Worm (Caenorhabditis elegans): ENCODE data around the gene C03G6.17.

Gene C03G6.17

ce11 chrV:7399202-7399601 is 18.3 kb upstream of the C03G6.17 start, which contains the start of gene gst-41:
gst-41 (minus strand) TSS chrV:7399302.
- no peak for TF ChIP-seq mep-1 (tag; optimal IDR thresholded peaks at IDR 0.05)
- TF ChIP-seq lin-29 (GFP tag; IDR thresholded peaks at IDR 0.05): no peak
- no peak for TF ChIP-seq lin-38 (GFP tag; IDR thresholded peaks at IDR 0.05)
- TF ChIP-seq vab-7 (GFP tag; IDR thresholded peaks at IDR 0.05): no peak
- no peak for TF ChIP-seq D1046.2 (GFP tag; IDR thresholded peaks at IDR 0.05)
- TF ChIP-seq hif-1 (tag; optimal IDR thresholded peaks at IDR 0.05): no peak

ce11 chrV:7395359-7395758 is 14.5 kb upstream of the C03G6.17 start, which contains the start of gene srx-9:
srx-9 (minus strand) TSS chrV:7395459.
- TF ChIP-seq nhr-10 (tag; optimal IDR thresholded peaks at IDR 0.05) (no peak), unc-62 (GFP tag; optimal IDR thresholded peaks at IDR 0.05 in 1 of 2) (peak in 1 of 2 experiments; percentile 2), unc-62 (tag; optimal IDR thresholded peaks at IDR 0.05) (no peak)

- no peak for TF ChIP-seq D1046.2 (GFP tag; IDR thresholded peaks at IDR 0.05)
- no peak for TF ChIP-seq ztf-7 (tag; optimal IDR thresholded peaks at IDR 0.05)
- TF ChIP-seq dve-1 (tag; optimal IDR thresholded peaks at IDR 0.05; ENCODE audit: insufficient read depth): peak; percentile 24
- no peak for TF ChIP-seq ceh-32 (tag; optimal IDR thresholded peaks at IDR 0.05; ENCODE audit: poor library complexity)
- no peak for TF ChIP-seq hlh-11 (tag; optimal IDR thresholded peaks at IDR 0.05)
- no peak for TF ChIP-seq php-3 (GFP tag; IDR thresholded peaks at IDR 0.05)
- no peak for TF ChIP-seq set-16 (GFP tag; IDR thresholded peaks at IDR 0.05)
- no peak for TF ChIP-seq dpl-1 (GFP tag; optimal IDR thresholded peaks at IDR 0.05)
- no peak for TF ChIP-seq cey-2 (tag; optimal IDR thresholded peaks at IDR 0.05; ENCODE audit: borderline replicate concordance, insufficient read depth)
- TF ChIP-seq mdl-1 (tag; optimal IDR thresholded peaks at IDR 0.05): no peak
- TF ChIP-seq fkh-10 (GFP tag; optimal IDR thresholded peaks at IDR 0.05): no peak
- no peak for TF ChIP-seq T20F7.1 (GFP tag; optimal IDR thresholded peaks at IDR 0.05)
- TF ChIP-seq pqm-1 (tag; optimal IDR thresholded peaks at IDR 0.05): peak; percentile 77
- TF ChIP-seq daf-16 (GFP tag; optimal IDR thresholded peaks at IDR 0.05): no peak
- peak; percentile 59 for TF ChIP-seq daf-16 (tag; optimal IDR thresholded peaks at IDR 0.05)
- no peak for TF ChIP-seq daf-12 (tag; optimal IDR thresholded peaks at IDR 0.05)
- TF ChIP-seq zfp-3 (GFP tag; conservative IDR thresholded peaks at IDR 0.05): no peak
- no peak for TF ChIP-seq spr-3 (GFP tag; optimal IDR thresholded peaks at IDR 0.05)
- TF ChIP-seq nhr-28 (tag; optimal IDR thresholded peaks at IDR 0.05): peak; percentile 26
- no peak for TF ChIP-seq rbr-2 (tag; optimal IDR thresholded peaks at IDR 0.05)
Observed at ce11 chrV:7391933-7392332, 11.0 kb upstream of the C03G6.17 start, which contains the start of gene fbxa-105. fbxa-105 (minus strand) TSS chrV:7392029.

- TF ChIP-seq mdl-1 (tag; optimal IDR thresholded peaks at IDR 0.05) (no peak), nhr-25 (tag; optimal IDR thresholded peaks at IDR 0.05; ENCODE audit: borderline replicate concordance, insufficient read depth) (no peak), ceh-82 (tag; optimal IDR thresholded peaks at IDR 0.05) (no peak), spr-3 (GFP tag; optimal IDR thresholded peaks at IDR 0.05) (no peak), hmg-1.1 (GFP tag; IDR thresholded peaks at IDR 0.05) (no peak), Y105C5A.15 (GFP tag; IDR thresholded peaks at IDR 0.05) (no peak), ceh-20 (GFP tag; IDR thresholded peaks at IDR 0.05) (no peak), ztf-7 (tag; optimal IDR thresholded peaks at IDR 0.05) (no peak), mxl-3 (GFP tag; optimal IDR thresholded peaks at IDR 0.05) (no peak), lin-15B (tag; optimal IDR thresholded peaks at IDR 0.05) (no peak), ama-1 (optimal IDR thresholded peaks at IDR 0.05) (no peak), egl-27 (tag; optimal IDR thresholded peaks at IDR 0.05) (no peak), mep-1 (tag; optimal IDR thresholded peaks at IDR 0.05) (no peak), tag-97 (GFP tag; IDR thresholded peaks at IDR 0.05) (no peak), zip-11 (GFP tag; IDR thresholded peaks at IDR 0.05) (no peak), egl-43 (GFP tag; IDR thresholded peaks at IDR 0.05) (no peak), nhr-42 (GFP tag; IDR thresholded peaks at IDR 0.05) (no peak), mdt-29 (GFP tag; IDR thresholded peaks at IDR 0.05) (no peak), hif-1 (tag; optimal IDR thresholded peaks at IDR 0.05) (no peak), R02D3.7 (tag; optimal IDR thresholded peaks at IDR 0.05) (no peak)
Observed at ce11 chrV:7389771-7390170, 8.9 kb upstream of the C03G6.17 start, which contains the start of gene C02H6.1. C02H6.1 (minus strand) TSS chrV:7389871.

Data from whole organism, L4 larva.